Fruit fly (Drosophila melanogaster) whole organism: ENCODE data around the gene CG17344.

Source experiments
- CG8478 ChIP-seq: fragments of >200 bp; optimal IDR thresholded peaks from 2 replicates; lab custom pipeline; 2018; ENCODE audit warnings: inconsistent platforms
- Dll ChIP-seq: fragments of >200 bp; optimal IDR thresholded peaks from 2 replicates; lab custom pipeline; 2017
- EcR ChIP-seq, 2 experiments: fragments of >200 bp; optimal IDR thresholded peaks; 2 replicates each; lab custom pipeline; 2017; ENCODE audit warnings: missing biosample characterization in 2 of 2, missing genetic modification characterization in 2 of 2, missing genetic modification reagents in 2 of 2
- pan ChIP-seq: fragments of >200 bp; optimal IDR thresholded peaks from 2 replicates; lab custom pipeline; 2017
- psq ChIP-seq: fragments of >200 bp; optimal IDR thresholded peaks from 2 replicates; lab custom pipeline; 2017
- usp ChIP-seq: fragments of >200 bp; optimal IDR thresholded peaks from 2 replicates; lab custom pipeline; 2017; ENCODE audit warnings: missing biosample characterization, missing genetic modification characterization, mixed read lengths

The CG17344 gene

DNA sequence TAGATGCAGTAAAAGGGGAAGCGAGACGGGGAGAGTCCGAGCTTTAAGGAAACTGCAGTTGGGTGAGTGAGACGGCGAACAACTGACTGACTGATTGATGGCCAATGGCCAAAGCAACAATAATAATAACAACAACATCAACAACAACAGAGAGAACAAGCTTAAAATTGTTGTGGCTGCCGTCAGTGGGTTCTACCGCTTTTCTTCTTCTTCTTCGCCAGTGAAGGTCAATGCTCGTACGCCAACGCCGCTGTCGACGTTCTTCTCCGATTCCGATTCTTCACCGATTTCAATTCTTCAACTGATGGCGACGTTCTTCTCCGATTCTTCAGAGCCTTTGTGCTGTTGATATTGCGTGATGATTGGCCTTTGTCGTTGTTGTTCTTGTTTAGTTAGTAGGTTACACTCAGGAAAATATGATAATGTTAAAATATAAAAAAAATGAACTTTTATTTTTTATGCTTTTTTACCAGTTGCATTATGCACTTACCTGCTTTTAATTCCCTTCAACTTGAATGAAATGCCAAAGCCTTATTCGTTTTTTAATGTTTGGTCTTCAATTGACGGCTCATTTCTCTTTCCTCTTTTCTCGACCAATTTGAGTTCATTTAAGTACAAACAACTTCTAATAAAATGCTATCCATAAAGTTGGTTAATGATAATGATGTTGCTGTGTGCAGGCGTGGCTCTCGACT lies 40.5 kb downstream of the CG17344 start:
- peak; percentile 85 for TF ChIP-seq EcR (GFP tag; optimal IDR thresholded peaks at IDR 0.05; lab: Kevin White, UChicago)
- TF ChIP-seq pan: no peak
- no peak for TF ChIP-seq psq (lab: Kevin White, UChicago)
- TF ChIP-seq Dll (lab: Kevin White, UChicago): no peak
- peak; percentile 31 for TF ChIP-seq CG8478 (lab: Kevin White, UChicago)
- TF ChIP-seq usp (GFP tag; lab: Kevin White, UChicago): no peak

DNA sequence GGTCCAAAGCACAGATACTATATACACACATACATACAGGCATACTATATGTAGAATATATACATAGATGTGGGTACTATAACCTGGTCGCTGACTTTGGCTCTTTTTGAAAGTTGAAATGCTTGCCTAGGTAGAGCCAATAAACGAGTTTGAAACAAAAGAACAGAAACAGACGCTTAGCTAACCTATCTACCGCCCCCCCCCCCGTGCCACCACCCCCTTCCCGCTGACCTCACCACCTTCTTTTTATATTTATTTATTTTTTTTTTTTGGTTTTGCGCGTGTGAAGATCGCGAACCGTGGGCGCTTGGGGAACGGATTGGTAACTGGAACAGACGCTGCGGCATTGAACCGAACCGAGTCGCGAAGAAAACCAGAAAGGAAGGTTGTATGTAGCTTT lies 42.3 kb downstream of the CG17344 start:
- TF ChIP-seq EcR (GFP tag; optimal IDR thresholded peaks at IDR 0.05; lab: Kevin White, UChicago) (no peak), Dll (lab: Kevin White, UChicago) (no peak), usp (GFP tag; lab: Kevin White, UChicago) (no peak), psq (lab: Kevin White, UChicago) (no peak), CG8478 (lab: Kevin White, UChicago) (no peak), pan (no peak)

DNA sequence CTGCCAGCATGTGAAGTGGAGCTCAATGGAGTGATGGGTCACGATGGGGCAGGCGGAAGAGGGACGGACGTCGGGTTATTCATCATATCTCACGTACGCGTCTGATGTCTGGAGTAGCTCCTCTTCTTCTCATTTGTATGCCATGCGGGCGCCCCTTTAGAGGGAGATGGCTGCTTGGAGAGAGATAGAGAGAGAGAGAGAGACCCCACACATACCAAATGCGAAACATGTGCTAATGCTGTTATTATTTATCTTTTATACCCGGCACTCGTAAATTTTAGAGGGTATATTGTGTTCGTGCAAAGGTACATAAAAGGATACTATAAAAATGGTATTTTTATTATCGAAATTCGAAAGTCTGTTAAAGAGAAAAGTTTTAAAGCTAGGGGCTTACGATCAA lies 44.2 kb downstream of the CG17344 start:
- TF ChIP-seq psq (lab: Kevin White, UChicago) (no peak), usp (GFP tag; lab: Kevin White, UChicago) (no peak), EcR (GFP tag; optimal IDR thresholded peaks at IDR 0.05; lab: Kevin White, UChicago) (no peak), pan (no peak), Dll (lab: Kevin White, UChicago) (no peak), CG8478 (lab: Kevin White, UChicago) (no peak)

DNA sequence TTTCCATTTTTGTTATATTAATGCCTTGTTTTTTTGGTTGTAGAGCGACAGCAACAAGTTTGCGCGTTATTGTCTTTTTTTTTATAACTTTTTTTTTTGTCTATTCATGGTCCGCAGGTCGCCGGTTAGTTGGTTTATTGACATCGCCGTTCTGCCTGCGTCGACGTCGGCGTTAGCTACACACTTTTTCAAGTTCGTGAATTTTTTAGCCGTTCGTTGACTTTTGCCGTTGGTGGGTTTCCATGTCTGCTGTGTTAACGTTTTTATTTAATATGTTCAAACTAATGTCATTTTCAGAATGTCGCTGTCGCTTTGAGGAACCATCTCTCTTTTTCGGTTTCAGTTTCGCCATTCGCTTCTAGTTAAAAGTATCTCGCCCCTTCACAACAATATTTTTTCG lies 44.8 kb downstream of the CG17344 start:
- TF ChIP-seq usp (GFP tag; lab: Kevin White, UChicago) (no peak), pan (no peak), psq (lab: Kevin White, UChicago) (no peak), EcR (GFP tag; optimal IDR thresholded peaks at IDR 0.05; lab: Kevin White, UChicago) (no peak), Dll (lab: Kevin White, UChicago) (no peak), CG8478 (lab: Kevin White, UChicago) (no peak)
